Fruit fly (Drosophila melanogaster) whole organism, embryonic: ENCODE results near the gene CG32816.
A peak's percentile ranks its signal among the peaks of the same experiment; 100 is the strongest.

Source experiments
- C15 ChIP-seq: fragments of 200-800 bp; sonication (Bioruptor generic); IDR thresholded peaks from 3 replicates; pipeline ENCODE4 v1.3.6; 2022; ENCODE audit warnings: missing biosample characterization, missing genetic modification characterization
- CG11504 ChIP-seq: fragments of 200-800 bp; sonication (Bioruptor generic); optimal IDR thresholded peaks from 3 replicates; lab custom pipeline; 2019; ENCODE audit warnings: missing biosample characterization, mild to moderate bottlenecking, missing genetic modification characterization, moderate library complexity
- CG12942 ChIP-seq: fragments of 200-800 bp; sonication (Bioruptor generic); optimal IDR thresholded peaks from 3 replicates; lab custom pipeline; 2016; ENCODE audit warnings: missing biosample characterization, missing genetic modification characterization
- CG1647 ChIP-seq: fragments of 200-800 bp; sonication (Bioruptor generic); optimal IDR thresholded peaks from 3 replicates; lab custom pipeline; 2016; ENCODE audit warnings: missing biosample characterization, missing genetic modification characterization
- CG17612 ChIP-seq: fragments of 200-800 bp; sonication (Bioruptor generic); IDR thresholded peaks from 2 replicates; pipeline ENCODE4 v1.3.6; 2022; ENCODE audit warnings: missing biosample characterization, missing genetic modification characterization
- CG2116 ChIP-seq: fragments of 200-800 bp; sonication (Bioruptor generic); optimal IDR thresholded peaks from 3 replicates; lab custom pipeline; 2018; ENCODE audit warnings: missing biosample characterization, mild to moderate bottlenecking, missing genetic modification characterization
- CG2712 ChIP-seq: fragments of 200-800 bp; optimal IDR thresholded peaks from 3 replicates; lab custom pipeline; 2019; ENCODE audit warnings: missing biosample characterization, mild to moderate bottlenecking, missing genetic modification characterization, moderate library complexity
- CG2875 ChIP-seq: fragments of 200-800 bp; sonication (Bioruptor generic); optimal IDR thresholded peaks from 2 replicates; lab custom pipeline; 2017; ENCODE audit warnings: missing biosample characterization, mild to moderate bottlenecking, missing genetic modification characterization, missing genetic modification reagents
- CG31441 ChIP-seq: fragments of 200-800 bp; sonication (Bioruptor generic); IDR thresholded peaks from 2 replicates; pipeline ENCODE4 v1.3.6; 2022; ENCODE audit warnings: missing biosample characterization, missing genetic modification characterization
- CG32772 ChIP-seq: fragments of 200-800 bp; sonication (Bioruptor generic); IDR thresholded peaks from 2 replicates; pipeline ENCODE4 v1.3.6; 2022; ENCODE audit warnings: missing biosample characterization, missing genetic modification characterization
- CG34224 ChIP-seq: fragments of 200-800 bp; sonication (Bioruptor generic); IDR thresholded peaks from 3 replicates; pipeline ENCODE4 v1.3.6; 2022; ENCODE audit warnings: missing biosample characterization, missing genetic modification characterization; ENCODE audit not compliant: partially characterized antibody
- CG3847 ChIP-seq: fragments of 200-800 bp; sonication (Bioruptor generic); IDR thresholded peaks from 2 replicates; pipeline ENCODE4 v1.3.6; 2022; ENCODE audit warnings: missing biosample characterization, missing genetic modification characterization
- CG3995 ChIP-seq: fragments of 200-800 bp; sonication (Bioruptor generic); optimal IDR thresholded peaks from 3 replicates; lab custom pipeline; 2016; ENCODE audit warnings: missing biosample characterization, missing genetic modification characterization
- CG43689 ChIP-seq: fragments of 200-800 bp; sonication (Bioruptor generic); IDR thresholded peaks from 2 replicates; pipeline ENCODE4 v1.3.6; 2022; ENCODE audit warnings: missing biosample characterization, missing genetic modification characterization
- CG4424 ChIP-seq: fragments of 200-800 bp; sonication (Bioruptor generic); optimal IDR thresholded peaks from 3 replicates; lab custom pipeline; 2016; ENCODE audit warnings: missing biosample characterization, missing genetic modification characterization
- CG6683 ChIP-seq: fragments of 200-800 bp; sonication (Bioruptor generic); optimal IDR thresholded peaks from 2 replicates; lab custom pipeline; 2017; ENCODE audit warnings: missing biosample characterization, mild to moderate bottlenecking, missing genetic modification characterization, missing genetic modification reagents
- CG7357 ChIP-seq: fragments of 200-800 bp; sonication (Bioruptor generic); IDR thresholded peaks from 3 replicates; pipeline ENCODE4 v1.3.6; 2022; ENCODE audit warnings: missing biosample characterization, missing genetic modification characterization
- CG7372 ChIP-seq: fragments of 200-800 bp; sonication (Bioruptor generic); IDR thresholded peaks from 2 replicates; pipeline ENCODE4 v1.3.6; 2022; ENCODE audit warnings: missing biosample characterization, missing genetic modification characterization
- CG9817 ChIP-seq: fragments of 200-800 bp; sonication (Bioruptor generic); optimal IDR thresholded peaks from 2 replicates; lab custom pipeline; 2018; ENCODE audit warnings: missing biosample characterization, mild to moderate bottlenecking, missing genetic modification characterization, moderate library complexity
- Chrac-16 ChIP-seq: fragments of 200-800 bp; sonication (Bioruptor generic); optimal IDR thresholded peaks from 3 replicates; lab custom pipeline; 2016; ENCODE audit warnings: missing biosample characterization, missing genetic modification characterization
- Hr51 ChIP-seq, 2 experiments: fragments of 200-800 bp; sonication (Bioruptor generic); optimal IDR thresholded peaks; 2 replicates in 1 of 2; 3 replicates in 1 of 2; lab custom pipeline; 2016 to 2018; ENCODE audit warnings: missing biosample characterization in 2 of 2, missing genetic modification characterization in 2 of 2, mild to moderate bottlenecking in 1 of 2, moderate library complexity in 1 of 2
- Lhr ChIP-seq: fragments of 200-800 bp; sonication (Bioruptor generic); optimal IDR thresholded peaks from 3 replicates; lab custom pipeline; 2017; ENCODE audit warnings: mild to moderate bottlenecking, missing biosample characterization, missing genetic modification reagents, missing genetic modification characterization
- Mad ChIP-seq: fragments of 200-800 bp; sonication (Bioruptor generic); optimal IDR thresholded peaks from 2 replicates; lab custom pipeline; 2016; ENCODE audit warnings: missing biosample characterization, missing genetic modification characterization
- NFAT ChIP-seq: fragments of 200-800 bp; sonication (Bioruptor generic); IDR thresholded peaks from 2 replicates; pipeline ENCODE4 v1.3.6; 2022; ENCODE audit warnings: missing biosample characterization, missing genetic modification characterization
- Nf-YC ChIP-seq: fragments of 200-800 bp; optimal IDR thresholded peaks from 3 replicates; lab custom pipeline; 2019; ENCODE audit warnings: missing biosample characterization, mild to moderate bottlenecking, missing genetic modification characterization, moderate library complexity
- Opbp ChIP-seq: fragments of 200-800 bp; sonication (Bioruptor generic); IDR thresholded peaks from 3 replicates; pipeline ENCODE4 v1.3.6; 2022; ENCODE audit warnings: missing biosample characterization, missing genetic modification characterization; ENCODE audit not compliant: partially characterized antibody
- Six4 ChIP-seq: fragments of 200-800 bp; sonication (Bioruptor generic); optimal IDR thresholded peaks from 2 replicates; lab custom pipeline; 2016; ENCODE audit warnings: missing biosample characterization, missing genetic modification characterization
- Tbp ChIP-seq: fragments of >200 bp; optimal IDR thresholded peaks from 2 replicates; lab custom pipeline; 2018; ENCODE audit warnings: missing biosample characterization, missing genetic modification characterization
- Usf ChIP-seq: fragments of 200-800 bp; sonication (Bioruptor generic); optimal IDR thresholded peaks from 2 replicates; lab custom pipeline; 2017; ENCODE audit warnings: missing genotype, missing biosample characterization, missing genetic modification characterization
- ara ChIP-seq: fragments of 200-800 bp; sonication (Bioruptor generic); IDR thresholded peaks from 2 replicates; pipeline ENCODE4 v1.3.6; 2022; ENCODE audit warnings: missing biosample characterization, missing genetic modification characterization
- br ChIP-seq: fragments of >200 bp; optimal IDR thresholded peaks from 2 replicates; lab custom pipeline; 2017
- corto ChIP-seq: fragments of 200-800 bp; sonication (Bioruptor generic); optimal IDR thresholded peaks from 2 replicates; lab custom pipeline; 2016; ENCODE audit warnings: missing biosample characterization, mild to moderate bottlenecking, missing genetic modification characterization, moderate library complexity
- crol ChIP-seq: fragments of 200-800 bp; sonication (Bioruptor generic); IDR thresholded peaks from 2 replicates; pipeline ENCODE4 v1.3.6; 2022; ENCODE audit warnings: missing biosample characterization, missing genetic modification characterization
- disco-r ChIP-seq: fragments of 200-800 bp; sonication (Bioruptor generic); optimal IDR thresholded peaks from 2 replicates; lab custom pipeline; 2016; ENCODE audit warnings: missing biosample characterization, missing genetic modification characterization
- dpn ChIP-seq, 2 experiments: fragments of 200-800 bp; sonication (Bioruptor generic); optimal IDR thresholded peaks; 3 replicates each; lab custom pipeline; 2016; ENCODE audit warnings: missing biosample characterization in 2 of 2, missing genetic modification characterization in 2 of 2
- eve ChIP-seq, 2 experiments: fragments of >200 bp; optimal IDR thresholded peaks; 2 replicates each; lab custom pipeline; 2017; ENCODE audit warnings: missing biosample characterization in 2 of 2, missing genetic modification characterization in 2 of 2
- ftz-f1 ChIP-seq: fragments of 200-800 bp; sonication (Bioruptor generic); optimal IDR thresholded peaks from 2 replicates; lab custom pipeline; 2016; ENCODE audit warnings: missing biosample characterization, missing genetic modification characterization
- gcm ChIP-seq: fragments of 200-800 bp; sonication (Bioruptor generic); optimal IDR thresholded peaks from 2 replicates; lab custom pipeline; 2019; ENCODE audit warnings: missing biosample characterization, mild to moderate bottlenecking, missing genetic modification characterization, moderate library complexity
- gem ChIP-seq: fragments of 200-800 bp; sonication (Bioruptor generic); optimal IDR thresholded peaks from 2 replicates; lab custom pipeline; 2019; ENCODE audit warnings: missing biosample characterization, mild to moderate bottlenecking, missing genetic modification characterization, moderate library complexity
- nmo ChIP-seq: fragments of 200-800 bp; sonication (Bioruptor generic); optimal IDR thresholded peaks from 2 replicates; lab custom pipeline; 2018; ENCODE audit warnings: missing biosample characterization, mild to moderate bottlenecking, missing genetic modification characterization, moderate library complexity
- nom ChIP-seq: fragments of 200-800 bp; sonication (Bioruptor generic); optimal IDR thresholded peaks from 2 replicates; lab custom pipeline; 2017; ENCODE audit warnings: missing biosample characterization, missing genetic modification characterization, mild to moderate bottlenecking, moderate library complexity, missing genetic modification reagents
- org-1 ChIP-seq: fragments of 200-800 bp; sonication (Bioruptor generic); optimal IDR thresholded peaks from 2 replicates; lab custom pipeline; 2017; ENCODE audit warnings: missing biosample characterization, missing genetic modification characterization
- psq ChIP-seq: fragments of 200-800 bp; sonication (Bioruptor generic); optimal IDR thresholded peaks from 2 replicates; lab custom pipeline; 2017; ENCODE audit warnings: missing biosample characterization, missing genetic modification characterization
- salm ChIP-seq: fragments of 200-800 bp; sonication (Bioruptor generic); optimal IDR thresholded peaks from 2 replicates; lab custom pipeline; 2018; ENCODE audit warnings: missing biosample characterization, mild to moderate bottlenecking, missing genetic modification characterization
- sima ChIP-seq: fragments of 200-800 bp; sonication (Bioruptor generic); optimal IDR thresholded peaks from 2 replicates; lab custom pipeline; 2016; ENCODE audit warnings: missing biosample characterization, missing genetic modification characterization
- sqz ChIP-seq: fragments of 200-800 bp; sonication (Bioruptor generic); optimal IDR thresholded peaks from 3 replicates; lab custom pipeline; 2018; ENCODE audit warnings: missing biosample characterization, mild to moderate bottlenecking, missing genetic modification characterization
- tap ChIP-seq: fragments of 200-800 bp; optimal IDR thresholded peaks from 3 replicates; lab custom pipeline; 2019; ENCODE audit warnings: missing biosample characterization, mild to moderate bottlenecking, missing genetic modification characterization, moderate library complexity
- tna ChIP-seq: fragments of 200-800 bp; sonication (Bioruptor generic); IDR thresholded peaks from 2 replicates; pipeline ENCODE4 v1.3.6; 2022; ENCODE audit warnings: missing biosample characterization, missing genetic modification characterization; ENCODE audit not compliant: partially characterized antibody
- trem ChIP-seq: fragments of 200-800 bp; optimal IDR thresholded peaks from 3 replicates; lab custom pipeline; 2019; ENCODE audit warnings: missing biosample characterization, mild to moderate bottlenecking, missing genetic modification characterization, moderate library complexity
- unpg ChIP-seq: fragments of 200-800 bp; sonication (Bioruptor generic); optimal IDR thresholded peaks from 3 replicates; lab custom pipeline; 2018; ENCODE audit warnings: missing biosample characterization, mild to moderate bottlenecking, missing genetic modification characterization, moderate library complexity
- wor ChIP-seq: fragments of 200-800 bp; sonication (Bioruptor generic); IDR thresholded peaks from 2 replicates; pipeline ENCODE4 v1.3.6; 2022; ENCODE audit warnings: missing biosample characterization, missing genetic modification characterization

The CG32816 gene

DNA sequence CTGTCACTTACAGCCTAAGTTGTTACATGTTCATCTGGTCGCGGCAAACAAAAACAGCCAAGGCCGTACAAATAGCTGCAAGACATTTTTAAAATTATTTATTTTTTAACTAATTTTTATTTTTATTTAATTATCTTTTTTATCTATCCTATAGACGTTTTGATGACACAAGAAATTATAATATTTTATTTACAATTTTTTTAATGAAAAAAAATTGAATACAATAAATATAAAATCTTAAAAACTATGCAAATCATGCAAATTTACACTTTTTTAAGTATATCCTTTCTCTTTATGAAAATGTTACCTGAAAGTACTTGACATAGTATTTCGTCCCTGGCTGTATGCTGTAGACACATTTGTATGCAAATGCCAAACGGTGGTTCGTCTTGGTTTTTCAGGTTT, 132.4 kb downstream of the CG32816 start (continued):
- TF ChIP-seq C15 (GFP tag; lab: Robert Waterston, UW) (no peak), sqz (GFP tag; lab: Kevin White, UChicago) (peak; percentile 47), Nf-YC (tag; lab: Kevin White, UChicago) (peak; percentile 79), CG2116 (GFP tag; lab: Kevin White, UChicago) (peak; percentile 7), tna (GFP tag; lab: Robert Waterston, UW) (no peak), crol (GFP tag; lab: Robert Waterston, UW) (no peak), wor (GFP tag; lab: Robert Waterston, UW) (no peak; the same call in 1 of the 2 replicates), CG3995 (GFP tag; lab: Kevin White, UChicago) (no peak), gem (tag; lab: Kevin White, UChicago) (peak; percentile 91), psq (GFP tag; lab: Kevin White, UChicago) (no peak), salm (tag; lab: Kevin White, UChicago) (peak; percentile 78), ftz-f1 (GFP tag; lab: Kevin White, UChicago) (no peak), corto (GFP tag; lab: Kevin White, UChicago) (no peak), CG43689 (GFP tag; lab: Robert Waterston, UW) (no peak; the same call in 1 of the 2 replicates), Tbp (GFP tag; lab: Kevin White, UChicago) (no peak), org-1 (GFP tag; lab: Kevin White, UChicago) (peak; percentile 13), CG34224 (GFP tag; lab: Robert Waterston, UW) (no peak), Chrac-16 (peak; percentile 12), NFAT (GFP tag; lab: Robert Waterston, UW) (no peak; the same call in 1 of the 2 replicates), CG6683 (GFP tag; lab: Kevin White, UChicago) (peak; percentile 66), CG12942 (GFP tag; lab: Kevin White, UChicago) (peak; percentile 30), dpn (GFP tag; optimal IDR thresholded peaks at IDR 0.05; lab: Kevin White, UChicago) (peak in 1 of 2 experiments; percentile 51), CG4424 (peak; percentile 60), CG11504 (tag; lab: Kevin White, UChicago) (peak; percentile 91), sima (no peak), CG3847 (peak; percentile 43; the same call in 1 of the 2 replicates), disco-r (GFP tag; lab: Kevin White, UChicago) (no peak), CG9817 (peak; percentile 33), CG7357 (GFP tag; lab: Robert Waterston, UW) (peak; percentile 40; the same call in 1 of the 3 replicates), eve (GFP tag; optimal IDR thresholded peaks at IDR 0.05; lab: Kevin White, UChicago) (no peak), CG2712 (tag; lab: Kevin White, UChicago) (peak; percentile 91), nom (peak; percentile 56), gcm (GFP tag; lab: Kevin White, UChicago) (peak; percentile 90), CG7372 (peak; percentile 55; the same call in 1 of the 2 replicates), CG31441 (GFP tag; lab: Robert Waterston, UW) (peak; percentile 90), CG1647 (GFP tag; lab: Kevin White, UChicago) (no peak), CG17612 (GFP tag; lab: Robert Waterston, UW) (no peak), Mad (no peak), CG32772 (GFP tag; lab: Robert Waterston, UW) (peak; percentile 58), trem (tag; lab: Kevin White, UChicago) (peak; percentile 59), tap (tag; lab: Kevin White, UChicago) (peak; percentile 78), unpg (GFP tag; lab: Kevin White, UChicago) (peak; percentile 77), ara (GFP tag; lab: Robert Waterston, UW) (no peak), Usf (GFP tag; lab: Kevin White, UChicago) (peak; percentile 14), Opbp (no peak), nmo (GFP tag; lab: Kevin White, UChicago) (peak; percentile 91), br (lab: Kevin White, UChicago) (no peak), Lhr (GFP tag; lab: Kevin White, UChicago) (no peak), CG2875 (peak; percentile 59), Hr51 (GFP tag; optimal IDR thresholded peaks at IDR 0.05; lab: Kevin White, UChicago) (peak in 1 of 2 experiments; percentile 93), Six4 (GFP tag; lab: Kevin White, UChicago) (peak; percentile 52)
